Worm (Caenorhabditis elegans) whole organism, young adult: ENCODE measurements around the gene cacn-1.

Source experiments
- K11D2.4 ChIP-seq: fragments of 200-800 bp; sonication (Bioruptor generic); IDR thresholded peaks from 2 replicates; pipeline ENCODE4 v1.3.6; 2022; ENCODE audit warnings: missing genetic modification reagents, missing genetic modification characterization, missing compliant biosample characterization
- mes-4 ChIP-seq: sonication (generic microtip); optimal IDR thresholded peaks from 2 replicates; lab custom pipeline; 2016; ENCODE audit warnings: missing genotype, missing genetic modification characterization, missing compliant biosample characterization
- rcor-1 ChIP-seq: fragments of 200-800 bp; sonication (Bioruptor generic); IDR thresholded peaks from 2 replicates; pipeline ENCODE4 v1.3.6; 2022; ENCODE audit warnings: missing genetic modification reagents, missing genetic modification characterization, missing compliant biosample characterization
- unc-130 ChIP-seq: sonication (generic microtip); optimal IDR thresholded peaks from 2 replicates; lab custom pipeline; 2016; ENCODE audit warnings: missing genetic modification reagents, missing genetic modification characterization, missing compliant biosample characterization
- unc-62 ChIP-seq: fragments of 150-350 bp; optimal IDR thresholded peaks from 2 replicates; lab custom pipeline; 2014; ENCODE audit warnings: missing biosample characterization, missing genetic modification reagents, missing genetic modification characterization

DNA sequence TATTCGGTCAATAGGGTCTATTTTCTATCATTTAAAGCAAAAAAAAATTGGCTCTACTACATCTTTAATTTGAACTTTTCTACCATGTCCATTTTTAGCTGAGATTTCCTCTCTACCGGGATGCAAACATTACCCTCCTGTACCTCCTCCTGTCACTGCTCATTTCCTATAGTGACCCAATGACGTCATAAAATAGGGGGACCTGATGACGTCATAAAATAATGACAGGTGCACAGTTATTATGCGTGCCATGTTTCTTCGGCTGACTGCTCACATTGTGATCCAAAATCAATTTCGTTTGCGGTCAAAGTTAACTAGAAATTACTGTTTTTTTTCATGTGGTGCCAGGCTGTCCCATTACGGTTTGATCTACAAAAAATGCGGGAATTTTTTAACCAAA lies 45.0 kb upstream of the cacn-1 start:
- TF ChIP-seq rcor-1 (no peak), mes-4 (tag; lab: Kevin White, UChicago) (no peak), unc-62 (GFP tag; lab: Kevin White, UChicago) (no peak), unc-130 (GFP tag; lab: Kevin White, UChicago) (no peak), K11D2.4 (GFP tag; lab: Robert Waterston, UW) (no peak)
